Fruit fly (Drosophila melanogaster): ENCODE measurements around the gene CG43783.

CG43783 gene

dm6 chr3L:8996173-8996767 is 42.2 kb upstream of the CG43783 start (continued):
- TF ChIP-seq Oaz (GFP tag; IDR thresholded peaks at IDR 0.05) (no peak), cg (GFP tag; optimal IDR thresholded peaks at IDR 0.05) (peak; percentile 25), ro (GFP tag; IDR thresholded peaks at IDR 0.05) (no peak), hth (optimal IDR thresholded peaks at IDR 0.05) (no peak), Dp (GFP tag; optimal IDR thresholded peaks at IDR 0.05) (no peak), CG4282 (GFP tag; optimal IDR thresholded peaks at IDR 0.05) (no peak), HLH54F (GFP tag; optimal IDR thresholded peaks at IDR 0.05) (peak; percentile 60), pnt (GFP tag; optimal IDR thresholded peaks at IDR 0.05) (peak; percentile 24), MESR4 (GFP tag; optimal IDR thresholded peaks at IDR 0.05) (peak; percentile 17), hkb (optimal IDR thresholded peaks at IDR 0.05) (no peak), hkb (GFP tag; IDR thresholded peaks at IDR 0.05) (peak; percentile 74), CG2889 (GFP tag; IDR thresholded peaks at IDR 0.05) (0 out of 3 replicates have a peak, but pooled peaks have one; percentile 37), klu (GFP tag; IDR thresholded peaks at IDR 0.05) (peak; percentile 26; the same call in 1 of the 2 replicates), sug (tag; optimal IDR thresholded peaks at IDR 0.05) (no peak), CG3847 (GFP tag; IDR thresholded peaks at IDR 0.05) (peak; percentile 46), CG16863 (GFP tag; optimal IDR thresholded peaks at IDR 0.05) (peak; percentile 45), CG18599 (GFP tag; optimal IDR thresholded peaks at IDR 0.05) (peak; percentile 28), pho (GFP tag; optimal IDR thresholded peaks at IDR 0.05) (peak; percentile 52), Mes4 (GFP tag; optimal IDR thresholded peaks at IDR 0.05) (no peak), CG9727 (GFP tag; optimal IDR thresholded peaks at IDR 0.05) (peak; percentile 59), sob (GFP tag; IDR thresholded peaks at IDR 0.05) (peak; percentile 63; the same call in 1 of the 2 replicates), CG10979 (tag; optimal IDR thresholded peaks at IDR 0.05) (peak; percentile 69), NFAT (GFP tag; IDR thresholded peaks at IDR 0.05) (no peak), CG2678 (tag; optimal IDR thresholded peaks at IDR 0.05) (no peak), CG17829 (tag; optimal IDR thresholded peaks at IDR 0.05) (peak; percentile 68), mam (GFP tag; optimal IDR thresholded peaks at IDR 0.05) (peak; percentile 28), Lpt (GFP tag; optimal IDR thresholded peaks at IDR 0.05) (no peak), CG5953 (GFP tag; IDR thresholded peaks at IDR 0.05) (peak; percentile 27; the same call in 1 of the 2 replicates), otp (GFP tag; IDR thresholded peaks at IDR 0.05) (0 out of 3 replicates have a peak, but pooled peaks have one; percentile 57), CG5245 (GFP tag; optimal IDR thresholded peaks at IDR 0.05) (peak; percentile 47), Rx (GFP tag; IDR thresholded peaks at IDR 0.05) (peak; percentile 64), CG7786 (GFP tag; optimal IDR thresholded peaks at IDR 0.05) (peak; percentile 32), CG17612 (GFP tag; IDR thresholded peaks at IDR 0.05) (peak; percentile 75), toy (GFP tag; IDR thresholded peaks at IDR 0.05) (no peak), unc-4 (GFP tag; IDR thresholded peaks at IDR 0.05; ENCODE audit: partially characterized antibody) (no peak), Atf3 (GFP tag; optimal IDR thresholded peaks at IDR 0.05) (no peak), dysf (GFP tag; IDR thresholded peaks at IDR 0.05) (peak; percentile 54; the same call in 2 of the 3 replicates), psq (GFP tag; optimal IDR thresholded peaks at IDR 0.05) (no peak), caup (GFP tag; optimal IDR thresholded peaks at IDR 0.05; ENCODE audit: severe bottlenecking) (peak; percentile 11), p53 (GFP tag; optimal IDR thresholded peaks at IDR 0.05) (no peak), salm (tag; optimal IDR thresholded peaks at IDR 0.05) (peak; percentile 34), CG7745 (tag; optimal IDR thresholded peaks at IDR 0.05) (no peak), ci (GFP tag; IDR thresholded peaks at IDR 0.05) (peak; percentile 94), CG2199 (GFP tag; IDR thresholded peaks at IDR 0.05) (0 out of 3 replicates have a peak, but pooled peaks have one; percentile 42), Blimp-1 (GFP tag; optimal IDR thresholded peaks at IDR 0.05) (no peak), HHEX (GFP tag; optimal IDR thresholded peaks at IDR 0.05) (peak; percentile 49), CG9932 (GFP tag; IDR thresholded peaks at IDR 0.05) (peak; percentile 58), sisA (GFP tag; IDR thresholded peaks at IDR 0.05) (peak; percentile 79), dpn (GFP tag; optimal IDR thresholded peaks at IDR 0.05) (peak; percentile 37 to 71), CG8281 (tag; optimal IDR thresholded peaks at IDR 0.05) (no peak), ems (GFP tag; optimal IDR thresholded peaks at IDR 0.05) (peak; percentile 51)

All from whole organism, embryonic.